Comparison of ENCODE assay signal across 2 worm cellular contexts in the genomic region with DNA sequence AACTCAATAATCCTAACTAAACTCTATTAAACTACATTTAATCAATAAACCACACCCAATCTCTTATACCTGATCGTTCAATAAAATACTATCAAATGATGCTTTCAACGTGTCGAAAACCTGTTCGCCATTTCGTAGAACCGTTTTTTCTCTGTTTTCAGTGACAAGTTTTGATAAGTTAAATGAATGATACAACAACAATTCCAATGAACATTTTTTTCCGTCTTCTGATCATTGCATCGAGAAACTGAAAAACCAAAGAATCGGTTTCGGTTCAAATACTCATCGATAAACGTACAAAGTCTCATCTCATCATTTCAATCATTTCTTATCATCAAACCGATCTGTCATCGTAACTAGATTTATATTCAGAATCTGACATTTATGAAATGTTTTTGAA.
TF ChIP-seq lines count a peak whose summit lies in the region.

No protein-coding gene starts in this region.

TF ChIP-seq in whole organism, L1 larva, 84 proteins besides CTCF, POLR2A, EP300 and RAD21 (continued from another document):
- TF ChIP-seq pag-3 (tag; optimal IDR thresholded peaks at IDR 0.05; lab: Kevin White, UChicago; ENCODE audit: borderline replicate concordance, insufficient read depth) (no peak), lir-3 (tag; optimal IDR thresholded peaks at IDR 0.05; lab: Kevin White, UChicago; ENCODE audit: poor library complexity) (no peak), mep-1 (tag; optimal IDR thresholded peaks at IDR 0.05; lab: Kevin White, UChicago) (no peak), tbx-2 (tag; optimal IDR thresholded peaks at IDR 0.05; lab: Kevin White, UChicago) (peak; percentile 32)

TF ChIP-seq in whole organism, L4 larva, 104 proteins besides CTCF, POLR2A, EP300 and RAD21 (continued from another document):
- TF ChIP-seq vab-7 (GFP tag; IDR thresholded peaks at IDR 0.05; lab: Robert Waterston, UW) (no peak), F10B5.3 (tag; optimal IDR thresholded peaks at IDR 0.05; lab: Kevin White, UChicago) (no peak), lin-15B (tag; optimal IDR thresholded peaks at IDR 0.05; lab: Kevin White, UChicago) (no peak), mdl-1 (tag; optimal IDR thresholded peaks at IDR 0.05; lab: Kevin White, UChicago) (no peak), ztf-7 (tag; optimal IDR thresholded peaks at IDR 0.05; lab: Kevin White, UChicago) (no peak), lir-3 (tag; optimal IDR thresholded peaks at IDR 0.05; lab: Kevin White, UChicago) (no peak), snpc-1.2 (GFP tag; IDR thresholded peaks at IDR 0.05; lab: Robert Waterston, UW) (no peak)
